Worm (Caenorhabditis elegans): ENCODE results near the gene T16H12.13.

ce11 chrIII:10108995-10109394 lies 23.8 kb downstream of the T16H12.13 start, which contains the start of gene T16H12.9:
- no peak for TF ChIP-seq ZK185.1 (tag; optimal IDR thresholded peaks at IDR 0.05; ENCODE audit: poor library complexity, severe bottlenecking)
- no peak for TF ChIP-seq him-1 (tag; optimal IDR thresholded peaks at IDR 0.05)
- no peak for TF ChIP-seq F49E8.2 (tag; optimal IDR thresholded peaks at IDR 0.05; ENCODE audit: insufficient read depth)
- no peak for TF ChIP-seq attf-5 (GFP tag; optimal IDR thresholded peaks at IDR 0.05)
- TF ChIP-seq snpc-4 (GFP tag; optimal IDR thresholded peaks at IDR 0.05) = no peak
- no peak for TF ChIP-seq snpc-4 (tag; optimal IDR thresholded peaks at IDR 0.05)
- no peak for TF ChIP-seq bed-1 (GFP tag; IDR thresholded peaks at IDR 0.05)
- no peak for TF ChIP-seq lin-35 (GFP tag; optimal IDR thresholded peaks at IDR 0.05)
- TF ChIP-seq gei-17 (GFP tag; optimal IDR thresholded peaks at IDR 0.05) = no peak
- TF ChIP-seq Y95B8A.8 (GFP tag; IDR thresholded peaks at IDR 0.05) = no peak
- no peak for TF ChIP-seq akir-1 (GFP tag; optimal IDR thresholded peaks at IDR 0.05)
- no peak for TF ChIP-seq tbp1 (GFP tag; optimal IDR thresholded peaks at IDR 0.05)
- no peak for TF ChIP-seq efl-1 (GFP tag; optimal IDR thresholded peaks at IDR 0.05)
- TF ChIP-seq unc-62 (GFP tag; optimal IDR thresholded peaks at IDR 0.05) = no peak

Measured in whole organism, young adult.